Worm (Caenorhabditis elegans) whole organism, young adult: ENCODE data around the gene dhs-19.

ENCODE experiments used
- C06A6.2 ChIP-seq: fragments of 200-800 bp; sonication (Bioruptor generic); conservative IDR thresholded peaks from 2 replicates; pipeline ENCODE4 v1.3.6; 2022; ENCODE audit warnings: missing genetic modification characterization, missing compliant biosample characterization
- F57C9.4 ChIP-seq: sonication (generic microtip); optimal IDR thresholded peaks from 2 replicates; lab custom pipeline; 2017; ENCODE audit warnings: mild to moderate bottlenecking, missing genetic modification characterization, missing compliant biosample characterization
- K11D2.4 ChIP-seq: fragments of 200-800 bp; sonication (Bioruptor generic); IDR thresholded peaks from 2 replicates; pipeline ENCODE4 v1.3.6; 2022; ENCODE audit warnings: missing genetic modification reagents, missing genetic modification characterization, missing compliant biosample characterization
- Y67H2A.10 ChIP-seq: fragments of 200-800 bp; sonication (Bioruptor generic); conservative IDR thresholded peaks from 2 replicates; pipeline ENCODE4 v1.3.6; 2022; ENCODE audit warnings: missing genetic modification reagents, missing genetic modification characterization, missing compliant biosample characterization
- ama-1 ChIP-seq, 3 experiments: fragments of 150-350 bp in 1 of 3; sonication (generic microtip) in 2 of 3; optimal IDR thresholded peaks; 2 replicates each; lab custom pipeline; 2014 to 2018; ENCODE audit warnings: missing biosample characterization in 2 of 3, missing genetic modification characterization in 2 of 3, missing genetic modification reagents in 2 of 3
- athp-1 ChIP-seq: sonication (generic microtip); optimal IDR thresholded peaks from 2 replicates; lab custom pipeline; 2017; ENCODE audit warnings: mild to moderate bottlenecking, missing genetic modification characterization, missing compliant biosample characterization
- cebp-1 ChIP-seq, 2 experiments: fragments of 200-800 bp in 1 of 2; sonication (Bioruptor generic) in 1 of 2; sonication (generic microtip) in 1 of 2; IDR thresholded peaks in 1 of 2; optimal IDR thresholded peaks in 1 of 2; 2 replicates each; pipeline versions ENCODE4 v1.3.6 to Lab custom; 2017 to 2022; ENCODE audit warnings: missing compliant biosample characterization in 2 of 2, missing genetic modification characterization in 2 of 2, mild to moderate bottlenecking in 1 of 2, missing genetic modification reagents in 1 of 2, moderate library complexity in 1 of 2
- ceh-100 ChIP-seq: fragments of 200-800 bp; sonication (Bioruptor generic); IDR thresholded peaks from 2 replicates; pipeline ENCODE4 v1.3.6; 2022; ENCODE audit warnings: missing genetic modification reagents, missing genetic modification characterization, missing compliant biosample characterization
- ceh-27 ChIP-seq: fragments of 200-800 bp; sonication (Bioruptor generic); optimal IDR thresholded peaks from 2 replicates; lab custom pipeline; 2018; ENCODE audit warnings: mild to moderate bottlenecking, missing genetic modification characterization, moderate library complexity, missing compliant biosample characterization
- ceh-40 ChIP-seq: fragments of 200-800 bp; sonication (Bioruptor generic); IDR thresholded peaks from 2 replicates; pipeline ENCODE4 v1.3.6; 2022; ENCODE audit warnings: missing genetic modification characterization, missing compliant biosample characterization
- ceh-79 ChIP-seq: sonication (generic microtip); optimal IDR thresholded peaks from 2 replicates; lab custom pipeline; 2017; ENCODE audit warnings: mild to moderate bottlenecking, missing genetic modification characterization, missing compliant biosample characterization
- ceh-91 ChIP-seq: fragments of 200-800 bp; sonication (Bioruptor generic); IDR thresholded peaks from 2 replicates; pipeline ENCODE4 v1.3.6; 2022; ENCODE audit warnings: missing genetic modification reagents, missing genetic modification characterization, missing compliant biosample characterization
- dpff-1 ChIP-seq: sonication (generic microtip); optimal IDR thresholded peaks from 2 replicates; lab custom pipeline; 2017; ENCODE audit warnings: mild to moderate bottlenecking, missing genetic modification characterization, missing compliant biosample characterization
- efl-1 ChIP-seq: fragments of 150-350 bp; optimal IDR thresholded peaks from 2 replicates; lab custom pipeline; 2014; ENCODE audit warnings: missing biosample characterization, missing genetic modification reagents, missing genetic modification characterization
- ekl-4 ChIP-seq: fragments of 200-800 bp; sonication (Bioruptor generic); IDR thresholded peaks from 2 replicates; pipeline ENCODE4 v1.3.6; 2022; ENCODE audit warnings: missing genetic modification reagents, missing genetic modification characterization, missing compliant biosample characterization
- fkh-3 ChIP-seq: sonication (generic microtip); optimal IDR thresholded peaks from 2 replicates; lab custom pipeline; 2016; ENCODE audit warnings: mild to moderate bottlenecking, missing genetic modification characterization, missing compliant biosample characterization
- lag-1 ChIP-seq: fragments of 200-800 bp; sonication (Bioruptor generic); IDR thresholded peaks from 2 replicates; pipeline ENCODE4 v1.3.6; 2022; ENCODE audit warnings: missing genetic modification reagents, missing genetic modification characterization, missing compliant biosample characterization
- lsy-27 ChIP-seq: sonication (generic microtip); optimal IDR thresholded peaks from 2 replicates; lab custom pipeline; 2017; ENCODE audit warnings: missing genetic modification characterization, mild to moderate bottlenecking, missing compliant biosample characterization, antibody characterized with exemption, missing genotype, borderline replicate concordance; ENCODE audit not compliant: insufficient read depth
- madf-8 ChIP-seq: fragments of 200-800 bp; sonication (Bioruptor generic); conservative IDR thresholded peaks from 2 replicates; pipeline ENCODE4 v1.3.6; 2022; ENCODE audit warnings: missing genetic modification reagents, missing genetic modification characterization, missing compliant biosample characterization
- mcd-1 ChIP-seq: fragments of 200-800 bp; sonication (Bioruptor generic); IDR thresholded peaks from 2 replicates; pipeline ENCODE4 v1.3.6; 2022; ENCODE audit warnings: missing genetic modification reagents, missing genetic modification characterization, missing compliant biosample characterization
- nhr-120 ChIP-seq: fragments of 200-800 bp; sonication (Bioruptor generic); IDR thresholded peaks from 2 replicates; pipeline ENCODE4 v1.3.6; 2022; ENCODE audit warnings: missing genetic modification characterization, missing compliant biosample characterization
- nhr-80 ChIP-seq: sonication (generic microtip); optimal IDR thresholded peaks from 2 replicates; lab custom pipeline; 2016; ENCODE audit warnings: missing genetic modification characterization, missing compliant biosample characterization
- pbrm-1 ChIP-seq: fragments of 200-800 bp; sonication (Bioruptor generic); IDR thresholded peaks from 2 replicates; pipeline ENCODE4 v1.3.6; 2022; ENCODE audit warnings: missing genetic modification reagents, missing genetic modification characterization, missing compliant biosample characterization
- rcor-1 ChIP-seq: fragments of 200-800 bp; sonication (Bioruptor generic); IDR thresholded peaks from 2 replicates; pipeline ENCODE4 v1.3.6; 2022; ENCODE audit warnings: missing genetic modification reagents, missing genetic modification characterization, missing compliant biosample characterization
- sdz-38 ChIP-seq: sonication (generic microtip); optimal IDR thresholded peaks from 2 replicates; lab custom pipeline; 2016; ENCODE audit warnings: missing genotype, missing genetic modification characterization, missing compliant biosample characterization
- snpc-3.4 ChIP-seq: sonication (generic microtip); optimal IDR thresholded peaks from 2 replicates; lab custom pipeline; 2017; ENCODE audit warnings: missing genetic modification characterization, mild to moderate bottlenecking, missing compliant biosample characterization, antibody characterized with exemption, moderate library complexity, missing genotype, missing genetic modification reagents
- ztf-28 ChIP-seq: fragments of 200-800 bp; sonication (Bioruptor generic); IDR thresholded peaks from 2 replicates; pipeline ENCODE4 v1.3.6; 2022; ENCODE audit warnings: missing genetic modification reagents, missing genetic modification characterization, missing compliant biosample characterization
- ztf-3 ChIP-seq: fragments of 200-800 bp; sonication (Bioruptor generic); optimal IDR thresholded peaks from 2 replicates; lab custom pipeline; 2018; ENCODE audit warnings: mild to moderate bottlenecking, missing genetic modification characterization, missing compliant biosample characterization

dhs-19 gene

DNA sequence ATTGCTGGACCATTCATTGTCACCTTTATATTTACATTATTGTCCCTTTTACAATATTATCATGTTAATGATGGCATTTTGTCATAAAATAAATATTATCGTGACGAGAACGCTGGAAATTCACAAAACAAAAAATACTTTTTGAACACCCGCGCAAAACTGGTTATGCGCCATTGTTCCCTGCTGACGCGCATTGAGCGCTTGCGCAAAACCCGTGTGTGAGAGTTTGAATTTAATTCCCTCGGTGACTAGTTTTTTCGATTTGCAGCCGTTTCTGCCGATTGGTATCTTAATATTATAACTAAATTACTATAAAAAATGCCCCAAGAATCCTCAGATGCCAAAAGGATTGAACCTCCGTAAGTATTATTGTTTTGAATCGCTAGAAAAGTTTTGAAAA is 31.2 kb upstream of the dhs-19 start, which contains the start of gene pafo-1 (continued):
- peak; percentile 78 for TF ChIP-seq C06A6.2 (GFP tag; lab: Robert Waterston, UW)
- TF ChIP-seq Y67H2A.10 (GFP tag; lab: Robert Waterston, UW), result 0 out of 2 replicates have a peak, but pooled peaks have one; percentile 12
- TF ChIP-seq efl-1, result peak; percentile 90
- TF ChIP-seq, all 124 proteins: peak for 62

DNA sequence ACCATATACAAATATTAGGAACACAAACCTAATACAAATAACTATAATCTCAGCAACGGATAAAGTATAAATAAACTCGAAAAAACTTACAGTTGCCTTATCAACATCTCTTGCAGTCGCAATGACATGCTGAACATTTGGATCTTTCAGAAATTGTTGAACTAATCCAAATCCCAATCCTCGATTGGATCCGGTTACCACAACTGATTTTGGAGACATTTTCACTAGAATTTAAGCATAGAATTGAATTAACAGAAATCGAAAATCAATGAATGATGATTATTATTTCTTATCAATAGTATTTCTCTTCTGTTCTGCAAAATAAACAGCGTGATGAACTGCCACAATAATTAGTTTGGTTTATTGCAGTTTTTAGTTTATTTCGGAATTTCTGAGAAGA is 29.9 kb upstream of the dhs-19 start, which contains the start of the genes C55A6.11 and C55A6.7:
Gene C55A6.11 (plus strand): TSS at position 301 of the 400 bp plus-strand sequence.
Gene C55A6.7 (minus strand): TSS at position 316 of the 400 bp plus-strand sequence.
- TF ChIP-seq ceh-40, result no peak
- no peak for TF ChIP-seq ceh-27 (GFP tag; lab: Kevin White, UChicago)
- TF ChIP-seq K11D2.4, result no peak
- TF ChIP-seq, all 124 proteins: peak for 0

DNA sequence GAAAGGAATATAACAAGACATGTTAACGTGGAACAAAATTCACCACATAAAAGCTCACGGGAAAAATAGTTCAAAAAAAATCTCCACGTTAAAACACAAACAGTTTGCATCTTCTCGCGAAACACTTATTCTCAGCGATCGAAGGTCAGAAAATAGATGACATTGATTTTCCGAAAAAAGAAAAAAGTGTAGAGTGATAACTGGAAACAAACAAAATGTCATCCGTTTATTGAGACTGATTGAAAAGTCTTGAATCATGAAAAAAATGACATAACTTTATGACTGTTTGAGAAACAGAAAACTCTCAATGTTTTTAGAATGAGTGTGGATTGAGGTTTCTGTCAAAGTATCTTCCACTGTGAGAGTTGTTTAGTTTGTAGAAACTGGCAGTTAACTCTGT is 27.5 kb upstream of the dhs-19 start, which contains the start of gene C55A6.4:
Gene C55A6.4 (minus strand): TSS at position 101 of the 400 bp plus-strand sequence.
- TF ChIP-seq F57C9.4 (tag; lab: Kevin White, UChicago) (no peak), nhr-120 (GFP tag; lab: Robert Waterston, UW) (no peak), madf-8 (GFP tag; lab: Robert Waterston, UW) (no peak), ama-1 (optimal IDR thresholded peaks at IDR 0.05; lab: Kevin White, UChicago) (no peak), ama-1 (GFP tag; optimal IDR thresholded peaks at IDR 0.05; lab: Kevin White, UChicago) (no peak), ceh-100 (GFP tag; lab: Robert Waterston, UW) (no peak)

DNA sequence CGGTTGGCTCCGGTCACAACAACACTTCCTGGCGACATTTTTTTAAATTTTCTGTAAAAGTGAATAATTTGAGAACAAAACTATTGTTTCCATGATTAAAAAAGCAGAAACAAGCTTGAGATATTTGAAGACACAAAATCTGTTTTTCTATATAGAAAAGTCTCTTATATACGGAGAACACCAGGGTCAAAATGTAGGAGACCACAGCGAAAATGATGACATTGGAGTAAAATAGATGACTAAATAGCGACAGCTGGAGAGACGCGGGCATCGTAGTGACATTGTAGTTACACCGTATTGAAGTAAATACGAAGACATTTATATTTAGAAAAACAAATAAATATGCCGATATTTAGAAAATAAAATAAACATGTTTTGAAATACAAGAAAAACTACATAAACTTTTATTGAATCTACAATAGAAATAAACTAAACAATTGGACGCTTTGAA is 25.9 kb upstream of the dhs-19 start, which contains the start of gene sdz-8:
Gene sdz-8 (minus strand): TSS at position 51 of the 451 bp plus-strand sequence.
- no peak for TF ChIP-seq ceh-91 (GFP tag; lab: Robert Waterston, UW)
- TF ChIP-seq nhr-80 (tag; lab: Kevin White, UChicago), result no peak
- TF ChIP-seq athp-1 (tag; lab: Kevin White, UChicago), result no peak
- no peak for TF ChIP-seq ekl-4 (GFP tag; lab: Robert Waterston, UW)
- no peak for TF ChIP-seq lag-1 (GFP tag; lab: Robert Waterston, UW)
- TF ChIP-seq cebp-1 (GFP tag; IDR thresholded peaks at IDR 0.05; lab: Robert Waterston, UW), result no peak
- TF ChIP-seq cebp-1 (tag; optimal IDR thresholded peaks at IDR 0.05; lab: Kevin White, UChicago), result no peak
- TF ChIP-seq, all 124 proteins: peak for 0

DNA sequence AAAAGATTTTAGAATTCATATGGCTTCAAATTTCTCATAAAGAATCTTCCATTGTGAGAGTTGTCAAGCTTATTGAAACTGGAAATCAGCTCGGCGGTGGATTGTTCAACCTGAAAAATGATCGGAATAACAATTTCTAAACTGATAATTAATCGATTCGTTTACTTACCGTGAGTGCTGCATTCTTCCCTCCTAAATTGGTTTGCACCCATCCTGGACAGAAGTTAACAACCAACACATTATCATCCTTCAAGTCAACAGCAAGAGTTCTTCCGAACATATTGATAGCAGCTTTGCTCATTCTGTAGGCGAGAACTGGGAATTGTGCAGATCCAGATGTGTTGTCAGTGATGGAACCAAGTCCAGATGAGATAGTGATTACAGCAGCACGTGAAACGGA is 24.9 kb upstream of the dhs-19 start:
- TF ChIP-seq snpc-3.4 (tag; lab: Kevin White, UChicago), result no peak
- 0 out of 2 replicates have a peak, but pooled peaks have one; percentile 27 for TF ChIP-seq lag-1 (GFP tag; lab: Robert Waterston, UW)

DNA sequence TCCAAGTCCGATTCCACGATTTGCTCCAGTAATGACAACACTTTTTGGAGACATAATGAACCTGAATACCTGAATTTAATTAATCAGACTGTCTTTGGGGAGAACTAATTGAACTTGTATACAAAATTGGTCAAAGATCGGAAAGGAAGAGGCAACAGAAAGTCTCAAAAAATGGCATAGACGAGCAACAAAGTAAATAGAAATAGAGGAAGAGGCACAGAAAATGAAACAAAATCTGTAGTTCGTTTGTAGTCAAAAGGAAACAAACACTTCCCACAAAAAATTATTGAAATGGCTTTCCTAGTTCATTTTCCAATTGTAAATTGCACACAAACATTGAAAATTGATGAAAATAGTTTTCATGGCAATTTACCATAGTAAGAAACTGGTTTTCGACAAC is 24.4 kb upstream of the dhs-19 start, which contains the start of gene C55A6.6:
Gene C55A6.6 (minus strand): TSS at position 61 of the 400 bp plus-strand sequence.
- TF ChIP-seq ztf-28 (GFP tag; lab: Robert Waterston, UW), result no peak
- no peak for TF ChIP-seq rcor-1 (GFP tag; lab: Robert Waterston, UW)
- no peak for TF ChIP-seq efl-1
- TF ChIP-seq pbrm-1 (GFP tag; lab: Robert Waterston, UW), result no peak

DNA sequence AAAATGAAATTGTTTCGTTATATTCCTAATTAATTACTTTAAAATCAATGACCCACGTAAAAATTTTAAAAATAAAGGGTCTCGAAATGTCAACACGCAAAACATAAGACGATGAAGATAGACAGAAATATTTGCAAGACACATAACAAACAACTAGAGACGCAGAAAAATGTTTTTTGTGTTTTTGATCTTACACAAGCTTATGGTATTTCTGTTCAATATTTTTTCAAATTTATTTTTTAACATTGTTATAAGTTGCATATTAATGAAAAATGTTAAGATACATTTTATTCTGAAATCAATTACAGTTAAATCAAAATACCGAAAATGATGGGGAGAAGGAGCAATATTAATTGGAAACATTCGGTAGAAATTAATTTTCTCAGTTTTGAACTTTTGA is 23.1 kb upstream of the dhs-19 start, which contains the start of gene C55A6.3:
Gene C55A6.3 (minus strand): TSS at position 101 of the 400 bp plus-strand sequence.
- TF ChIP-seq ztf-3 (no peak), lsy-27 (tag; lab: Kevin White, UChicago) (no peak), mcd-1 (GFP tag; lab: Robert Waterston, UW) (no peak), nhr-80 (tag; lab: Kevin White, UChicago) (no peak), madf-8 (GFP tag; lab: Robert Waterston, UW) (no peak), ceh-79 (tag; lab: Kevin White, UChicago) (no peak), ama-1 (optimal IDR thresholded peaks at IDR 0.05; lab: Kevin White, UChicago) (no peak), ama-1 (GFP tag; optimal IDR thresholded peaks at IDR 0.05; lab: Kevin White, UChicago) (no peak), dpff-1 (tag; lab: Kevin White, UChicago) (no peak), F57C9.4 (tag; lab: Kevin White, UChicago) (no peak), fkh-3 (no peak), sdz-38 (tag; lab: Kevin White, UChicago) (no peak)
